Worm (Caenorhabditis elegans) whole organism, young adult: ENCODE data around the gene K05F1.9.

ENCODE experiments used
- K11D2.4 ChIP-seq: fragments of 200-800 bp; sonication (Bioruptor generic); IDR thresholded peaks from 2 replicates; pipeline ENCODE4 v1.3.6; 2022; ENCODE audit warnings: missing genetic modification reagents, missing genetic modification characterization, missing compliant biosample characterization
- Y67H2A.10 ChIP-seq: fragments of 200-800 bp; sonication (Bioruptor generic); conservative IDR thresholded peaks from 2 replicates; pipeline ENCODE4 v1.3.6; 2022; ENCODE audit warnings: missing genetic modification reagents, missing genetic modification characterization, missing compliant biosample characterization
- ZK185.1 ChIP-seq: sonication (generic microtip); optimal IDR thresholded peaks from 2 replicates; lab custom pipeline; 2016; ENCODE audit warnings: mild to moderate bottlenecking, missing genetic modification characterization, missing compliant biosample characterization; ENCODE audit not compliant: poor library complexity, severe bottlenecking
- ama-1 ChIP-seq, 3 experiments: fragments of 150-350 bp in 1 of 3; sonication (generic microtip) in 2 of 3; optimal IDR thresholded peaks; 2 replicates each; lab custom pipeline; 2014 to 2018; ENCODE audit warnings: missing biosample characterization in 2 of 3, missing genetic modification characterization in 2 of 3, missing genetic modification reagents in 2 of 3
- attf-3 ChIP-seq: fragments of 200-800 bp; sonication (Bioruptor generic); conservative IDR thresholded peaks from 2 replicates; pipeline ENCODE4 v1.3.6; 2022; ENCODE audit warnings: missing genetic modification reagents, missing genetic modification characterization, missing compliant biosample characterization
- hrde-1 ChIP-seq: sonication (generic microtip); optimal IDR thresholded peaks from 2 replicates; lab custom pipeline; 2016; ENCODE audit warnings: missing genetic modification characterization, mild to moderate bottlenecking, missing compliant biosample characterization, moderate library complexity, missing genotype, missing genetic modification reagents, borderline replicate concordance
- lag-1 ChIP-seq: fragments of 200-800 bp; sonication (Bioruptor generic); IDR thresholded peaks from 2 replicates; pipeline ENCODE4 v1.3.6; 2022; ENCODE audit warnings: missing genetic modification reagents, missing genetic modification characterization, missing compliant biosample characterization
- nhr-179 ChIP-seq: sonication (generic microtip); optimal IDR thresholded peaks from 2 replicates; lab custom pipeline; 2016; ENCODE audit warnings: mild to moderate bottlenecking, missing genetic modification characterization, missing compliant biosample characterization
- pha-4 ChIP-seq: fragments of 150-350 bp; sonication (generic microtip); optimal IDR thresholded peaks from 2 replicates; lab custom pipeline; 2014; ENCODE audit warnings: missing biosample characterization, missing genetic modification reagents, missing genetic modification characterization
- repo-1 ChIP-seq: sonication (generic microtip); optimal IDR thresholded peaks from 2 replicates; lab custom pipeline; 2017; ENCODE audit warnings: mild to moderate bottlenecking, missing genetic modification characterization, missing compliant biosample characterization
- tbp1 ChIP-seq: fragments of 200-800 bp; sonication (Bioruptor generic); optimal IDR thresholded peaks from 2 replicates; lab custom pipeline; 2018; ENCODE audit warnings: mild to moderate bottlenecking, missing genetic modification characterization, missing compliant biosample characterization
- xnd-1 ChIP-seq: sonication (generic microtip); optimal IDR thresholded peaks from 2 replicates; lab custom pipeline; 2016; ENCODE audit warnings: missing genotype, missing genetic modification reagents, missing genetic modification characterization, missing compliant biosample characterization

ce11 chrII:5833136-5833535 lies 32.2 kb upstream of the K05F1.9 start, which contains the start of gene gtap-1:
- TF ChIP-seq xnd-1 (tag; lab: Kevin White, UChicago), result no peak
- TF ChIP-seq ama-1 (optimal IDR thresholded peaks at IDR 0.05; lab: Kevin White, UChicago), result no peak
- no peak for TF ChIP-seq ama-1 (GFP tag; optimal IDR thresholded peaks at IDR 0.05; lab: Kevin White, UChicago)
- TF ChIP-seq lag-1, result no peak
- no peak for TF ChIP-seq hrde-1 (tag; lab: Kevin White, UChicago)
- TF ChIP-seq repo-1 (tag; lab: Kevin White, UChicago), result no peak
- TF ChIP-seq ZK185.1 (tag; lab: Kevin White, UChicago), result no peak
- TF ChIP-seq nhr-179 (tag; lab: Kevin White, UChicago), result no peak
- TF ChIP-seq Y67H2A.10 (GFP tag; lab: Robert Waterston, UW), result no peak
- TF ChIP-seq pha-4 (tag; lab: Kevin White, UChicago), result no peak
- no peak for TF ChIP-seq K11D2.4 (GFP tag; lab: Robert Waterston, UW)
- no peak for TF ChIP-seq tbp1
- TF ChIP-seq attf-3 (GFP tag; lab: Robert Waterston, UW), result no peak
